Worm (Caenorhabditis elegans) whole organism, L4 larva: Measurements from ENCODE around the gene srh-92.

Experiments
- F10B5.3 ChIP-seq: sonication (generic microtip); optimal IDR thresholded peaks from 2 replicates; lab custom pipeline; 2016; ENCODE audit warnings: mild to moderate bottlenecking, missing genetic modification characterization, missing compliant biosample characterization
- F49E8.2 ChIP-seq: sonication (generic microtip); optimal IDR thresholded peaks from 2 replicates; lab custom pipeline; 2016; ENCODE audit warnings: missing compliant biosample characterization, mild to moderate bottlenecking, missing genetic modification characterization, borderline replicate concordance
- T20F7.1 ChIP-seq: fragments of 200-800 bp; sonication (Bioruptor generic); optimal IDR thresholded peaks from 2 replicates; lab custom pipeline; 2018; ENCODE audit warnings: mild to moderate bottlenecking, missing genetic modification characterization, missing compliant biosample characterization
- Y105C5A.15 ChIP-seq: fragments of 200-800 bp; sonication (Bioruptor generic); IDR thresholded peaks from 2 replicates; pipeline ENCODE4 v1.3.6; 2022; ENCODE audit warnings: missing genetic modification characterization, missing compliant biosample characterization
- ZK337.2 ChIP-seq: fragments of 200-800 bp; sonication (Bioruptor generic); IDR thresholded peaks from 2 replicates; pipeline ENCODE4 v1.3.6; 2022; ENCODE audit warnings: missing genetic modification reagents, missing genetic modification characterization, missing compliant biosample characterization
- aly-2 ChIP-seq: sonication (generic microtip); optimal IDR thresholded peaks from 2 replicates; lab custom pipeline; 2018; ENCODE audit warnings: missing biosample characterization, missing genetic modification characterization
- ama-1 ChIP-seq: fragments of 150-350 bp; optimal IDR thresholded peaks from 2 replicates; lab custom pipeline; 2014; ENCODE audit warnings: inconsistent platforms, mixed read lengths
- arid-1 ChIP-seq: fragments of 200-800 bp; sonication (Bioruptor generic); conservative IDR thresholded peaks from 2 replicates; pipeline ENCODE4 v1.3.6; 2022; ENCODE audit warnings: missing genetic modification reagents, missing genetic modification characterization, missing compliant biosample characterization
- attf-4 ChIP-seq: sonication (generic microtip); optimal IDR thresholded peaks from 3 replicates; lab custom pipeline; 2017; ENCODE audit warnings: missing biosample characterization, missing genetic modification characterization
- ceh-20 ChIP-seq: fragments of 200-800 bp; sonication (Bioruptor generic); IDR thresholded peaks from 2 replicates; pipeline ENCODE4 v1.3.6; 2022; ENCODE audit warnings: missing genetic modification reagents, missing genetic modification characterization, missing compliant biosample characterization
- ceh-44 ChIP-seq: fragments of 200-800 bp; sonication (Bioruptor generic); IDR thresholded peaks from 2 replicates; pipeline ENCODE4 v1.3.6; 2022; ENCODE audit warnings: missing genetic modification reagents, missing genetic modification characterization, missing compliant biosample characterization
- ceh-82 ChIP-seq: sonication (generic microtip); optimal IDR thresholded peaks from 2 replicates; lab custom pipeline; 2017; ENCODE audit warnings: missing biosample characterization, missing genetic modification characterization
- cey-2 ChIP-seq: sonication (generic microtip); optimal IDR thresholded peaks from 3 replicates; lab custom pipeline; 2017; ENCODE audit warnings: missing genetic modification characterization, mild to moderate bottlenecking, missing compliant biosample characterization, antibody characterized with exemption, borderline replicate concordance; ENCODE audit not compliant: insufficient read depth
- daf-12 ChIP-seq: fragments of 150-350 bp; optimal IDR thresholded peaks from 2 replicates; lab custom pipeline; 2014; ENCODE audit warnings: missing biosample characterization, missing genetic modification reagents, missing genetic modification characterization
- daf-8 ChIP-seq: fragments of 200-800 bp; sonication (Bioruptor generic); IDR thresholded peaks from 2 replicates; pipeline ENCODE4 v1.3.6; 2022; ENCODE audit warnings: missing genetic modification characterization, missing compliant biosample characterization
- dpl-1 ChIP-seq: fragments of 150-350 bp; optimal IDR thresholded peaks from 2 replicates; lab custom pipeline; 2014; ENCODE audit warnings: missing biosample characterization, missing genetic modification reagents, missing genetic modification characterization
- duxl-1 ChIP-seq: sonication (generic microtip); optimal IDR thresholded peaks from 2 replicates; lab custom pipeline; 2016; ENCODE audit warnings: mild to moderate bottlenecking, missing genetic modification characterization, moderate library complexity, missing compliant biosample characterization; ENCODE audit not compliant: poor library complexity
- fkh-10 ChIP-seq: fragments of 150-350 bp; optimal IDR thresholded peaks from 2 replicates; lab custom pipeline; 2014; ENCODE audit warnings: missing biosample characterization, missing genetic modification reagents, missing genetic modification characterization
- gei-8 ChIP-seq: fragments of 200-800 bp; sonication (Bioruptor generic); optimal IDR thresholded peaks from 2 replicates; lab custom pipeline; 2018; ENCODE audit warnings: mild to moderate bottlenecking, missing genetic modification characterization, missing compliant biosample characterization
- lin-29 ChIP-seq: fragments of 200-800 bp; sonication (Bioruptor generic); IDR thresholded peaks from 2 replicates; pipeline ENCODE4 v1.3.6; 2022; ENCODE audit warnings: missing genetic modification reagents, missing genetic modification characterization, missing compliant biosample characterization
- lsy-2 ChIP-seq, 2 experiments: fragments of 150-350 bp in 1 of 2; sonication (generic microtip) in 1 of 2; optimal IDR thresholded peaks; 2 replicates each; lab custom pipeline; 2014 to 2017; ENCODE audit warnings: missing biosample characterization in 2 of 2, missing genetic modification characterization in 2 of 2
- mes-2 ChIP-seq: sonication (generic microtip); optimal IDR thresholded peaks from 2 replicates; lab custom pipeline; 2016; ENCODE audit warnings: missing genotype, mild to moderate bottlenecking, missing genetic modification characterization, missing compliant biosample characterization; ENCODE audit not compliant: poor library complexity, severe bottlenecking
- nhr-28 ChIP-seq: fragments of 150-350 bp; optimal IDR thresholded peaks from 2 replicates; lab custom pipeline; 2014; ENCODE audit warnings: missing biosample characterization, missing genetic modification characterization
- nhr-48 ChIP-seq: sonication (generic microtip); optimal IDR thresholded peaks from 2 replicates; lab custom pipeline; 2016; ENCODE audit warnings: mild to moderate bottlenecking, missing genetic modification characterization, missing compliant biosample characterization
- nhr-77 ChIP-seq: fragments of 150-350 bp; optimal IDR thresholded peaks from 2 replicates; lab custom pipeline; 2014; ENCODE audit warnings: missing biosample characterization, missing genetic modification characterization
- php-3 ChIP-seq: fragments of 200-800 bp; sonication (Bioruptor generic); IDR thresholded peaks from 2 replicates; pipeline ENCODE4 v1.3.6; 2022; ENCODE audit warnings: missing genetic modification reagents, missing genetic modification characterization, missing compliant biosample characterization
- rbr-2 ChIP-seq: sonication (generic microtip); optimal IDR thresholded peaks from 2 replicates; lab custom pipeline; 2016; ENCODE audit warnings: missing genotype, missing genetic modification characterization, missing compliant biosample characterization
- skn-1 ChIP-seq: fragments of 150-350 bp; optimal IDR thresholded peaks from 2 replicates; lab custom pipeline; 2014; ENCODE audit warnings: missing biosample characterization, missing genetic modification characterization
- snpc-1.2 ChIP-seq: fragments of 200-800 bp; sonication (Bioruptor generic); IDR thresholded peaks from 2 replicates; pipeline ENCODE4 v1.3.6; 2022; ENCODE audit warnings: missing genetic modification reagents, missing genetic modification characterization, missing compliant biosample characterization
- spr-3 ChIP-seq: fragments of 200-800 bp; sonication (Bioruptor generic); optimal IDR thresholded peaks from 2 replicates; lab custom pipeline; 2018; ENCODE audit warnings: mild to moderate bottlenecking, missing genetic modification characterization, missing compliant biosample characterization
- tra-1 ChIP-seq: fragments of 200-800 bp; sonication (Bioruptor generic); IDR thresholded peaks from 2 replicates; pipeline ENCODE4 v1.3.6; 2022; ENCODE audit warnings: missing genetic modification reagents, missing genetic modification characterization, missing compliant biosample characterization
- unc-62 ChIP-seq, 3 experiments: fragments of 150-350 bp in 1 of 3; sonication (generic microtip); optimal IDR thresholded peaks in 2 of 3; peaks in 1 of 3; 1 replicate in 1 of 3; 2 replicates in 2 of 3; lab custom pipeline; 2014 to 2017; ENCODE audit warnings: missing biosample characterization in 3 of 3, missing genetic modification characterization in 3 of 3, missing genetic modification reagents in 3 of 3, missing genotype in 1 of 3
- zag-1 ChIP-seq: fragments of 150-350 bp; optimal IDR thresholded peaks from 2 replicates; lab custom pipeline; 2014; ENCODE audit warnings: missing biosample characterization, missing genetic modification characterization
- zip-2 ChIP-seq: fragments of 150-350 bp; optimal IDR thresholded peaks from 2 replicates; lab custom pipeline; 2014; ENCODE audit warnings: missing biosample characterization, missing genetic modification characterization
- ztf-7 ChIP-seq: fragments of 150-350 bp; optimal IDR thresholded peaks from 2 replicates; lab custom pipeline; 2014; ENCODE audit warnings: missing biosample characterization, missing genetic modification characterization

srh-92 gene

ce11 chrV:7497440-7497839 lies 36.6 kb upstream of the srh-92 start, which contains the start of gene srh-79:
srh-79 (plus strand) TSS chrV:7497740.
- TF ChIP-seq attf-4 (tag; lab: Kevin White, UChicago) (no peak), tra-1 (GFP tag; lab: Robert Waterston, UW) (no peak), aly-2 (no peak), duxl-1 (tag; lab: Kevin White, UChicago) (no peak), dpl-1 (GFP tag; lab: Kevin White, UChicago) (no peak), ceh-44 (no peak), rbr-2 (tag; lab: Kevin White, UChicago) (no peak), arid-1 (GFP tag; lab: Robert Waterston, UW) (no peak), F49E8.2 (tag; lab: Kevin White, UChicago) (no peak), daf-8 (no peak), spr-3 (no peak), cey-2 (tag; lab: Kevin White, UChicago) (no peak), T20F7.1 (GFP tag; lab: Kevin White, UChicago) (no peak)

DNA sequence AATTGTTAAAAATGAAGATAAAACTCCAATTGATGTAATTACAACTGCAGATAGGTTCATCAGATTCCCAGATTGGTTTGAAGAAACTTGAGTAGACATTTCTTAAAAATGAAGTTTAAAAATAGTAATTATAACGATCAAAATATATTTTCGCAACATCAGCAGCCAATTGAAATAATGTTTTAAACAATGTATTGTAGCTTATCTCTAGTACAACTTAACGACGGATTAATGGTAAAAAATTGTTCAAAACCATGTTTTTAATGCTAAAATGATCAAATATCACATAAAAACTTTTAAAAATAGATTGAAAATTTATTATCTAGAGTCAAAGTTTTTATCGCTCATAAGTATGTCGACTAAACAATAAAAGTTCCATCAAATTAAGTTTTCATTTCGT lies 34.4 kb upstream of the srh-92 start, which contains the start of gene srbc-11:
Gene srbc-11 (minus strand): TSS at position 101 of the 400 bp plus-strand sequence.
- TF ChIP-seq nhr-48 (no peak), daf-12 (tag; lab: Kevin White, UChicago) (no peak), lsy-2 (tag; optimal IDR thresholded peaks at IDR 0.05; lab: Kevin White, UChicago) (no peak), nhr-77 (tag; lab: Kevin White, UChicago) (no peak), unc-62 (GFP tag; optimal IDR thresholded peaks at IDR 0.05 in 1 of 2; lab: Kevin White, UChicago) (no peak), unc-62 (tag; optimal IDR thresholded peaks at IDR 0.05; lab: Kevin White, UChicago) (no peak), snpc-1.2 (GFP tag; lab: Robert Waterston, UW) (no peak), gei-8 (GFP tag; lab: Kevin White, UChicago) (no peak), mes-2 (tag; lab: Kevin White, UChicago) (no peak), Y105C5A.15 (GFP tag; lab: Robert Waterston, UW) (no peak), nhr-28 (no peak), F10B5.3 (no peak), php-3 (GFP tag; lab: Robert Waterston, UW) (no peak), ama-1 (no peak), T20F7.1 (GFP tag; lab: Kevin White, UChicago) (no peak)
- TF ChIP-seq, all 104 proteins: peak for 0

ce11 chrV:7492924-7493323 lies 32.1 kb upstream of the srh-92 start, which contains the start of gene srbc-10:
srbc-10 (minus strand) TSS chrV:7493024.
- no peak for TF ChIP-seq ZK337.2 (GFP tag; lab: Robert Waterston, UW)
- TF ChIP-seq ztf-7 (tag; lab: Kevin White, UChicago): no peak
- no peak for TF ChIP-seq zag-1 (tag; lab: Kevin White, UChicago)
- TF ChIP-seq ceh-82: no peak
- TF ChIP-seq zip-2: no peak
- no peak for TF ChIP-seq skn-1 (tag; lab: Kevin White, UChicago)
- TF ChIP-seq ceh-20 (GFP tag; lab: Robert Waterston, UW): no peak

DNA sequence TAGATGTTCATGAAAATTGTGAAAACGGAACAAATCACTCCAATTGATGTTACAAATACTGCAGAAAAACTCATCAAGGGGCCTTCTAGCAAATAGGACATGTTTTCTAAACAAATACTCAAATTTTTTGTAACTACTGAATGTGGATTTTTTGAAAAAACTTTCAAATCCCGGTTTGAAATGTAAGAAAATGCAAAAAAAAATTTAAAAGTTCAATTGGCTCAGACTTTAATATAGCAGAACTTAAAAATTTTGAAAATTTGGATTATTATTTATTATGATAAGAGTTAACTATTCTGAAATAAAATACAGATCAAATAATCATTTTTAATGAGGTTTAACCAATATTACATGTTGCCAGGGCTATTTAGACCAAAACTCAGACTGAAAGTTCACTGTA lies 29.5 kb upstream of the srh-92 start, which contains the start of gene srbc-9:
Gene srbc-9 (minus strand): TSS at position 101 of the 400 bp plus-strand sequence.
- TF ChIP-seq lin-29 (GFP tag; lab: Robert Waterston, UW): no peak
- TF ChIP-seq spr-3: no peak
- no peak for TF ChIP-seq fkh-10 (GFP tag; lab: Kevin White, UChicago)
- TF ChIP-seq zip-2: no peak
